Fruit fly (Drosophila melanogaster) whole organism, prepupa: ENCODE measurements around the gene CG31465.

Experiments used
- Blimp-1 ChIP-seq: fragments of 200-800 bp; sonication (Bioruptor generic); optimal IDR thresholded peaks from 3 replicates; lab custom pipeline; 2017; ENCODE audit warnings: missing biosample characterization, missing genetic modification characterization, mild to moderate bottlenecking, moderate library complexity, missing genetic modification reagents
- CG10631 ChIP-seq: fragments of 200-800 bp; sonication (Bioruptor generic); optimal IDR thresholded peaks from 2 replicates; lab custom pipeline; 2016; ENCODE audit warnings: missing biosample characterization, missing genetic modification characterization
- CG10669 ChIP-seq: fragments of 200-800 bp; sonication (Bioruptor generic); optimal IDR thresholded peaks from 3 replicates; lab custom pipeline; 2018; ENCODE audit warnings: missing biosample characterization, mild to moderate bottlenecking, missing genetic modification characterization, moderate library complexity
- CG11294 ChIP-seq: fragments of 200-800 bp; sonication (Bioruptor generic); IDR thresholded peaks from 2 replicates; pipeline ENCODE4 v1.3.6; 2022; ENCODE audit warnings: missing biosample characterization, missing genetic modification characterization
- CG11762 ChIP-seq: fragments of 200-800 bp; sonication (Bioruptor generic); optimal IDR thresholded peaks from 3 replicates; lab custom pipeline; 2016; ENCODE audit warnings: missing biosample characterization, missing genetic modification characterization; ENCODE audit not compliant: insufficient read depth
- CG15336 ChIP-seq: fragments of 200-800 bp; sonication (Bioruptor generic); IDR thresholded peaks from 2 replicates; pipeline ENCODE4 v1.3.6; 2022; ENCODE audit warnings: missing biosample characterization, missing genetic modification characterization
- CG1621 ChIP-seq: fragments of 200-800 bp; sonication (Bioruptor generic); optimal IDR thresholded peaks from 3 replicates; lab custom pipeline; 2018; ENCODE audit warnings: missing biosample characterization, mild to moderate bottlenecking, missing genetic modification characterization
- CG3032 ChIP-seq: fragments of 200-800 bp; optimal IDR thresholded peaks from 2 replicates; lab custom pipeline; 2019; ENCODE audit warnings: missing biosample characterization, mild to moderate bottlenecking, missing genetic modification characterization, moderate library complexity
- CG32006 ChIP-seq: fragments of 200-800 bp; sonication (Bioruptor generic); optimal IDR thresholded peaks from 3 replicates; lab custom pipeline; 2017; ENCODE audit warnings: missing biosample characterization, mild to moderate bottlenecking, missing genetic modification characterization
- CG34406 ChIP-seq: fragments of 200-800 bp; sonication (Bioruptor generic); optimal IDR thresholded peaks from 3 replicates; lab custom pipeline; 2016; ENCODE audit warnings: missing biosample characterization, missing genetic modification characterization
- CG3919 ChIP-seq: fragments of 200-800 bp; sonication (Bioruptor generic); optimal IDR thresholded peaks from 3 replicates; lab custom pipeline; 2016; ENCODE audit warnings: missing biosample characterization, missing genetic modification characterization
- CG4318 ChIP-seq: fragments of 200-800 bp; sonication (Bioruptor generic); optimal IDR thresholded peaks from 3 replicates; lab custom pipeline; 2017; ENCODE audit warnings: missing biosample characterization, mild to moderate bottlenecking, missing genetic modification characterization
- CG6163 ChIP-seq: fragments of 200-800 bp; sonication (Bioruptor generic); IDR thresholded peaks from 3 replicates; pipeline ENCODE4 v1.3.6; 2022; ENCODE audit warnings: missing biosample characterization, missing genetic modification characterization
- CG6276 ChIP-seq: fragments of 200-800 bp; sonication (Bioruptor generic); optimal IDR thresholded peaks from 2 replicates; lab custom pipeline; 2017; ENCODE audit warnings: missing biosample characterization, mild to moderate bottlenecking, missing genetic modification characterization
- CG7368 ChIP-seq: fragments of 200-800 bp; sonication (Bioruptor generic); optimal IDR thresholded peaks from 3 replicates; lab custom pipeline; 2016; ENCODE audit warnings: missing biosample characterization, missing genetic modification characterization
- CG8119 ChIP-seq: fragments of 200-800 bp; sonication (Bioruptor generic); IDR thresholded peaks from 3 replicates; pipeline ENCODE4 v1.3.6; 2022; ENCODE audit warnings: missing biosample characterization, missing genetic modification characterization
- CG8632 ChIP-seq: fragments of 200-800 bp; sonication (Bioruptor generic); optimal IDR thresholded peaks from 3 replicates; lab custom pipeline; 2016; ENCODE audit warnings: missing biosample characterization, missing genetic modification characterization
- CG9139 ChIP-seq: fragments of 200-800 bp; sonication (Bioruptor generic); optimal IDR thresholded peaks from 3 replicates; lab custom pipeline; 2017; ENCODE audit warnings: missing biosample characterization, mild to moderate bottlenecking, missing genetic modification characterization
- Eip75B ChIP-seq: fragments of 200-800 bp; sonication (Bioruptor generic); optimal IDR thresholded peaks from 3 replicates; lab custom pipeline; 2016; ENCODE audit warnings: missing biosample characterization, missing genetic modification characterization
- Eip78C ChIP-seq: fragments of 200-800 bp; sonication (Bioruptor generic); peaks from one replicate; lab custom pipeline; 2016; ENCODE audit warnings: missing biosample characterization, missing genetic modification characterization
- Eip93F ChIP-seq: fragments of 200-800 bp; sonication (Bioruptor generic); optimal IDR thresholded peaks from 2 replicates; lab custom pipeline; 2016; ENCODE audit warnings: missing biosample characterization, mild to moderate bottlenecking, missing genetic modification characterization
- Ets96B ChIP-seq: fragments of 200-800 bp; optimal IDR thresholded peaks from 2 replicates; lab custom pipeline; 2019; ENCODE audit warnings: missing biosample characterization, mild to moderate bottlenecking, missing genetic modification characterization, moderate library complexity
- Hr38 ChIP-seq: sonication (Bioruptor generic); optimal IDR thresholded peaks from 2 replicates; lab custom pipeline; 2016; ENCODE audit warnings: missing biosample characterization, missing genetic modification characterization
- Hr39 ChIP-seq: fragments of 200-800 bp; sonication (Bioruptor generic); optimal IDR thresholded peaks from 2 replicates; lab custom pipeline; 2016; ENCODE audit warnings: missing biosample characterization, missing genetic modification characterization
- Hr4 ChIP-seq: fragments of 200-800 bp; sonication (Bioruptor generic); optimal IDR thresholded peaks from 3 replicates; lab custom pipeline; 2016; ENCODE audit warnings: missing biosample characterization, missing genetic modification characterization
- Met ChIP-seq: fragments of 200-800 bp; sonication (Bioruptor generic); optimal IDR thresholded peaks from 3 replicates; lab custom pipeline; 2016; ENCODE audit warnings: missing biosample characterization, missing genetic modification characterization
- OdsH ChIP-seq: fragments of 200-800 bp; sonication (Bioruptor generic); optimal IDR thresholded peaks from 3 replicates; lab custom pipeline; 2016; ENCODE audit warnings: missing biosample characterization, missing genetic modification characterization
- Smox ChIP-seq: fragments of 200-800 bp; sonication (Bioruptor generic); optimal IDR thresholded peaks from 3 replicates; lab custom pipeline; 2016; ENCODE audit warnings: missing biosample characterization, missing genetic modification characterization
- Sox14 ChIP-seq: fragments of 200-800 bp; sonication (Bioruptor generic); optimal IDR thresholded peaks from 3 replicates; lab custom pipeline; 2016; ENCODE audit warnings: missing biosample characterization, missing genetic modification characterization
- Sox15 ChIP-seq: fragments of 200-800 bp; sonication (Bioruptor generic); optimal IDR thresholded peaks from 3 replicates; lab custom pipeline; 2016; ENCODE audit warnings: missing biosample characterization, missing genetic modification characterization
- acj6 ChIP-seq: fragments of 200-800 bp; sonication (Bioruptor generic); optimal IDR thresholded peaks from 3 replicates; lab custom pipeline; 2016; ENCODE audit warnings: missing biosample characterization, missing genetic modification characterization
- dac ChIP-seq: fragments of 200-800 bp; sonication (Bioruptor generic); optimal IDR thresholded peaks from 2 replicates; lab custom pipeline; 2017; ENCODE audit warnings: missing biosample characterization, mild to moderate bottlenecking, missing genetic modification characterization
- dsx ChIP-seq: fragments of 200-800 bp; optimal IDR thresholded peaks from 3 replicates; lab custom pipeline; 2019; ENCODE audit warnings: missing biosample characterization, mild to moderate bottlenecking, missing genetic modification characterization, moderate library complexity; ENCODE audit not compliant: poor library complexity, severe bottlenecking
- eg ChIP-seq: fragments of 200-800 bp; sonication (Bioruptor generic); IDR thresholded peaks from 3 replicates; pipeline ENCODE4 v1.3.6; 2022; ENCODE audit warnings: missing biosample characterization, missing genetic modification characterization
- esn ChIP-seq: fragments of 200-800 bp; sonication (Bioruptor generic); optimal IDR thresholded peaks from 2 replicates; lab custom pipeline; 2016; ENCODE audit warnings: missing biosample characterization, mild to moderate bottlenecking, missing genetic modification characterization, moderate library complexity
- fd85E ChIP-seq: fragments of 200-800 bp; sonication (Bioruptor generic); optimal IDR thresholded peaks from 3 replicates; lab custom pipeline; 2016; ENCODE audit warnings: missing biosample characterization, missing genetic modification characterization
- net ChIP-seq: fragments of 200-800 bp; sonication (Bioruptor generic); optimal IDR thresholded peaks from 3 replicates; lab custom pipeline; 2016; ENCODE audit warnings: missing biosample characterization, missing genetic modification characterization
- pdm3 ChIP-seq: fragments of 200-800 bp; sonication (Bioruptor generic); optimal IDR thresholded peaks from 3 replicates; lab custom pipeline; 2016; ENCODE audit warnings: missing biosample characterization, missing genetic modification characterization
- salr ChIP-seq, 2 experiments: fragments of 200-800 bp; sonication (Bioruptor generic); optimal IDR thresholded peaks; 3 replicates each; lab custom pipeline; 2016 to 2018; ENCODE audit warnings: missing biosample characterization in 2 of 2, missing genetic modification characterization in 2 of 2, mild to moderate bottlenecking in 1 of 2
- svp ChIP-seq: fragments of 200-800 bp; sonication (Bioruptor generic); peaks from one replicate; lab custom pipeline; 2016; ENCODE audit warnings: missing biosample characterization, missing genetic modification characterization
- topi ChIP-seq: fragments of 200-800 bp; sonication (Bioruptor generic); optimal IDR thresholded peaks from 3 replicates; lab custom pipeline; 2016; ENCODE audit warnings: missing biosample characterization, missing genetic modification characterization
- vri ChIP-seq: fragments of 200-800 bp; sonication (Bioruptor generic); optimal IDR thresholded peaks from 3 replicates; lab custom pipeline; 2016; ENCODE audit warnings: missing biosample characterization, mild to moderate bottlenecking, missing genetic modification characterization

The CG31465 gene

dm6 chr3R:21888696-21889602, 8.3 kb downstream of the CG31465 start, which contains the start of gene CG43844 (continued):
- TF ChIP-seq CG15336 (GFP tag; lab: Robert Waterston, UW) (no peak), CG10669 (GFP tag; lab: Kevin White, UChicago) (no peak), CG1621 (tag; lab: Kevin White, UChicago) (no peak), acj6 (GFP tag; lab: Kevin White, UChicago) (peak; percentile 23), CG3919 (GFP tag; lab: Kevin White, UChicago) (no peak), topi (GFP tag; lab: Kevin White, UChicago) (peak; percentile 4), Eip78C (GFP tag; lab: Kevin White, UChicago) (peak; percentile 51), CG4318 (no peak), CG3032 (tag; lab: Kevin White, UChicago) (no peak), CG11294 (GFP tag; lab: Robert Waterston, UW) (no peak), OdsH (GFP tag; lab: Kevin White, UChicago) (peak; percentile 0), Met (GFP tag; lab: Kevin White, UChicago) (peak; percentile 23), CG8119 (GFP tag; lab: Robert Waterston, UW) (no peak), Eip93F (no peak), CG6276 (GFP tag; lab: Kevin White, UChicago) (no peak), Blimp-1 (GFP tag; lab: Kevin White, UChicago) (no peak), Eip75B (no peak), dac (GFP tag; lab: Kevin White, UChicago) (no peak), esn (GFP tag; lab: Kevin White, UChicago) (peak; percentile 21), CG8632 (no peak), CG34406 (GFP tag; lab: Kevin White, UChicago) (peak; percentile 9), net (GFP tag; lab: Kevin White, UChicago) (no peak), eg (no peak), CG32006 (no peak)

dm6 chr3R:21889945-21890344, 9.3 kb downstream of the CG31465 start:
- TF ChIP-seq vri (GFP tag; lab: Kevin White, UChicago): peak; percentile 96
- no peak for TF ChIP-seq Eip75B
- no peak for TF ChIP-seq CG11762
- TF ChIP-seq Blimp-1 (GFP tag; lab: Kevin White, UChicago): no peak
- TF ChIP-seq acj6 (GFP tag; lab: Kevin White, UChicago): no peak
- TF ChIP-seq pdm3: no peak
- no peak for TF ChIP-seq CG3032 (tag; lab: Kevin White, UChicago)
- TF ChIP-seq Smox (GFP tag; lab: Kevin White, UChicago): no peak
- TF ChIP-seq CG10631: no peak
- TF ChIP-seq CG3919 (GFP tag; lab: Kevin White, UChicago): no peak
- peak; percentile 84 for TF ChIP-seq svp
- TF ChIP-seq salr (GFP tag; optimal IDR thresholded peaks at IDR 0.05; lab: Kevin White, UChicago): no peak
- 0 out of 3 replicates have a peak, but pooled peaks have one; percentile 6 for TF ChIP-seq CG6163
- TF ChIP-seq dsx: no peak
- no peak for TF ChIP-seq Hr38 (GFP tag; lab: Kevin White, UChicago)
- no peak for TF ChIP-seq CG34406 (GFP tag; lab: Kevin White, UChicago)
- TF ChIP-seq CG9139: peak; percentile 23
- TF ChIP-seq Eip93F: peak; percentile 83
- TF ChIP-seq Eip78C (GFP tag; lab: Kevin White, UChicago): no peak
- TF ChIP-seq Ets96B (tag; lab: Kevin White, UChicago): no peak
- TF ChIP-seq Hr4 (GFP tag; lab: Kevin White, UChicago): no peak
- no peak for TF ChIP-seq CG1621 (tag; lab: Kevin White, UChicago)
- no peak for TF ChIP-seq CG4318
- TF ChIP-seq CG8632: no peak
- no peak for TF ChIP-seq CG6276 (GFP tag; lab: Kevin White, UChicago)
- no peak for TF ChIP-seq Hr39 (GFP tag; lab: Kevin White, UChicago)
- TF ChIP-seq dac (GFP tag; lab: Kevin White, UChicago): no peak
- TF ChIP-seq OdsH (GFP tag; lab: Kevin White, UChicago): no peak
- TF ChIP-seq CG7368 (GFP tag; lab: Kevin White, UChicago): no peak
- no peak for TF ChIP-seq fd85E (GFP tag; lab: Kevin White, UChicago)
- no peak for TF ChIP-seq Sox15 (GFP tag; lab: Kevin White, UChicago)
- peak; percentile 19 for TF ChIP-seq Sox14 (GFP tag; lab: Kevin White, UChicago)
- TF ChIP-seq, all 60 proteins: peak for 6
